Fruit fly (Drosophila melanogaster): ENCODE data around the gene rdgA.

Gene rdgA

DNA sequence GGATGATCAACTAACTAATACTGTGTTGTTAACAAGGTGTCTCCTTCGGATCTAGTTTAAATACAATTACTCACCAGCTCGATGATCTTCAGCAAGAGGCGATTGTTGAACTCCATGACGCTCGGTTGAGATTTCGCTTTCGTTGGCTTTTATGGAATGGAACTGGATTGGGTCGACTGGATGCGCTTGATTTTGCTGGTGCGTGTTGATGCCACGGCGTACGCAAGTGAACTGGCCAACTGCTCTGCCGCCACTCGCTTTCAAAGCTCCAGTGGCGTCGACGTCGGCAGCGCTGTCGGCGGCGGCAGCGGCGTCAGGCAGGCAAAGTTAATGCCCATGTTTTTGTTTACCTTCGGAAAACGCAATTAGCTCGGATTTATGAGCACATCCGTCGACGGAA, 171.4 kb downstream of the rdgA start, which contains the start of gene CG44325 (continued):
- TF ChIP-seq CG18476 (GFP tag; optimal IDR thresholded peaks at IDR 0.05) (peak; percentile 8), CG12744 (GFP tag; optimal IDR thresholded peaks at IDR 0.05) (no peak), HHEX (GFP tag; optimal IDR thresholded peaks at IDR 0.05) (peak; percentile 2), odd (GFP tag; optimal IDR thresholded peaks at IDR 0.05) (peak; percentile 30), Doc2 (GFP tag; IDR thresholded peaks at IDR 0.05) (no peak), vvl (GFP tag; IDR thresholded peaks at IDR 0.05) (peak; percentile 58; the same call in 1 of the 2 replicates), nom (GFP tag; optimal IDR thresholded peaks at IDR 0.05) (peak; percentile 81), CG10274 (GFP tag; optimal IDR thresholded peaks at IDR 0.05) (no peak), sob (GFP tag; IDR thresholded peaks at IDR 0.05) (0 out of 2 replicates have a peak, but pooled peaks have one; percentile 8), dm (GFP tag; optimal IDR thresholded peaks at IDR 0.05) (no peak), dimm (GFP tag; IDR thresholded peaks at IDR 0.05) (no peak), CG15073 (GFP tag; optimal IDR thresholded peaks at IDR 0.05) (no peak), gcm (GFP tag; optimal IDR thresholded peaks at IDR 0.05) (no peak), CG8478 (optimal IDR thresholded peaks at IDR 0.05) (no peak), CG34376 (GFP tag; optimal IDR thresholded peaks at IDR 0.05) (peak; percentile 31), H2.0 (GFP tag; IDR thresholded peaks at IDR 0.05) (no peak), sens (GFP tag) (peak; percentile 63), Poxn (GFP tag; IDR thresholded peaks at IDR 0.05) (no peak), hbn (GFP tag; IDR thresholded peaks at IDR 0.05; ENCODE audit: partially characterized antibody) (no peak), caup (GFP tag; optimal IDR thresholded peaks at IDR 0.05; ENCODE audit: severe bottlenecking) (peak; percentile 29), Jarid2 (GFP tag; optimal IDR thresholded peaks at IDR 0.05) (peak; percentile 74), CG4617 (GFP tag; optimal IDR thresholded peaks at IDR 0.05; ENCODE audit: borderline replicate concordance) (no peak), Ada2b (GFP tag; IDR thresholded peaks at IDR 0.05) (no peak), sr (GFP tag; IDR thresholded peaks at IDR 0.05) (no peak), dati (GFP tag; IDR thresholded peaks at IDR 0.05) (no peak), gfzf (GFP tag; optimal IDR thresholded peaks at IDR 0.05) (no peak), Pdp1 (GFP tag; optimal IDR thresholded peaks at IDR 0.05) (peak in 1 of 2 experiments; percentile 12), CG8290 (GFP tag; optimal IDR thresholded peaks at IDR 0.05) (no peak), CG8290 (tag; optimal IDR thresholded peaks at IDR 0.05) (peak in 1 of 2 experiments; percentile 70), CG12769 (tag; optimal IDR thresholded peaks at IDR 0.05) (peak; percentile 72), Hr3 (GFP tag; optimal IDR thresholded peaks at IDR 0.05) (no peak), sug (tag; optimal IDR thresholded peaks at IDR 0.05) (no peak), ase (GFP tag; IDR thresholded peaks at IDR 0.05) (no peak), CG31388 (GFP tag; optimal IDR thresholded peaks at IDR 0.05) (no peak), CG14667 (GFP tag; IDR thresholded peaks at IDR 0.05) (no peak), HLHmδ (GFP tag; optimal IDR thresholded peaks at IDR 0.05) (peak; percentile 59), Nf-YC (tag; optimal IDR thresholded peaks at IDR 0.05) (no peak), CG9609 (GFP tag; optimal IDR thresholded peaks at IDR 0.05) (no peak), kni (GFP tag; optimal IDR thresholded peaks at IDR 0.05) (peak; percentile 19), Fer3 (tag; optimal IDR thresholded peaks at IDR 0.05) (no peak), CG12942 (GFP tag; optimal IDR thresholded peaks at IDR 0.05) (no peak), lbe (GFP tag; optimal IDR thresholded peaks at IDR 0.05) (peak; percentile 41), slou (GFP tag; optimal IDR thresholded peaks at IDR 0.05) (no peak), zfh2 (GFP tag; optimal IDR thresholded peaks at IDR 0.05) (no peak), Vsx1 (GFP tag; optimal IDR thresholded peaks at IDR 0.05) (peak; percentile 25), MESR4 (GFP tag; optimal IDR thresholded peaks at IDR 0.05) (peak; percentile 32), ERR (GFP tag; optimal IDR thresholded peaks at IDR 0.05) (no peak), Rfx (GFP tag; IDR thresholded peaks at IDR 0.05) (peak; percentile 41; the same call in 1 of the 2 replicates), Fer1 (GFP tag; optimal IDR thresholded peaks at IDR 0.05) (peak; percentile 32), bab2 (GFP tag; optimal IDR thresholded peaks at IDR 0.05) (no peak), CG15601 (tag; optimal IDR thresholded peaks at IDR 0.05) (peak; percentile 11), ci (GFP tag; IDR thresholded peaks at IDR 0.05) (peak; percentile 57; the same call in 2 of the 3 replicates)

All from whole organism, embryonic.